Worm (Caenorhabditis elegans) whole organism, L3 larva: Measurements from ENCODE around the gene blos-2.
A peak's percentile ranks its signal among the peaks of the same experiment; 100 is the strongest.

Experiments
- R02D3.7 ChIP-seq: fragments of 150-350 bp; optimal IDR thresholded peaks from 2 replicates; lab custom pipeline; 2014; ENCODE audit warnings: missing biosample characterization, missing genetic modification characterization
- ZK546.5 ChIP-seq: sonication (generic microtip); optimal IDR thresholded peaks from 2 replicates; lab custom pipeline; 2017; ENCODE audit warnings: missing biosample characterization, missing genetic modification characterization
- aly-2 ChIP-seq: fragments of 150-350 bp; optimal IDR thresholded peaks from 2 replicates; lab custom pipeline; 2014; ENCODE audit warnings: missing biosample characterization, missing genetic modification characterization
- ama-1 ChIP-seq: fragments of 150-350 bp; optimal IDR thresholded peaks from 2 replicates; lab custom pipeline; 2018
- ceh-16 ChIP-seq: sonication (generic microtip); optimal IDR thresholded peaks from 2 replicates; lab custom pipeline; 2017; ENCODE audit warnings: missing biosample characterization, missing genetic modification characterization
- ceh-28 ChIP-seq: fragments of 150-350 bp; optimal IDR thresholded peaks from 2 replicates; lab custom pipeline; 2014; ENCODE audit warnings: missing biosample characterization, missing genetic modification reagents, missing genetic modification characterization
- ceh-82 ChIP-seq: fragments of 150-350 bp; optimal IDR thresholded peaks from 2 replicates; lab custom pipeline; 2014; ENCODE audit warnings: missing biosample characterization, missing genetic modification characterization
- ceh-9 ChIP-seq: sonication (generic microtip); optimal IDR thresholded peaks from 2 replicates; lab custom pipeline; 2018; ENCODE audit warnings: missing biosample characterization, missing genetic modification characterization
- daf-12 ChIP-seq: fragments of 150-350 bp; optimal IDR thresholded peaks from 2 replicates; lab custom pipeline; 2014; ENCODE audit warnings: missing biosample characterization, missing genetic modification reagents, missing genetic modification characterization
- egl-27 ChIP-seq: sonication (generic microtip); optimal IDR thresholded peaks from 4 replicates; lab custom pipeline; 2017; ENCODE audit warnings: missing biosample characterization, missing genetic modification reagents, missing genetic modification characterization
- egl-5 ChIP-seq: fragments of 150-350 bp; optimal IDR thresholded peaks from 2 replicates; lab custom pipeline; 2017; ENCODE audit warnings: missing biosample characterization, missing genetic modification reagents, missing genetic modification characterization, inconsistent platforms
- elt-1 ChIP-seq: fragments of 150-350 bp; optimal IDR thresholded peaks from 2 replicates; lab custom pipeline; 2014; ENCODE audit warnings: missing biosample characterization, missing genetic modification characterization
- elt-2 ChIP-seq: sonication (generic microtip); optimal IDR thresholded peaks from 2 replicates; lab custom pipeline; 2016; ENCODE audit warnings: missing genetic modification reagents, mild to moderate bottlenecking, missing genetic modification characterization, missing compliant biosample characterization
- elt-3 ChIP-seq, 3 experiments: fragments of 150-350 bp in 1 of 3; sonication (generic microtip) in 2 of 3; optimal IDR thresholded peaks; 2 replicates in 2 of 3; 4 replicates in 1 of 3; lab custom pipeline; 2014 to 2017; ENCODE audit warnings: missing biosample characterization in 3 of 3, missing genetic modification characterization in 3 of 3
- eor-1 ChIP-seq, 2 experiments: fragments of 150-350 bp; optimal IDR thresholded peaks; 2 replicates each; lab custom pipeline; 2014 to 2018; ENCODE audit warnings: missing biosample characterization in 2 of 2, missing genetic modification characterization in 2 of 2
- fkh-10 ChIP-seq: sonication (generic microtip); optimal IDR thresholded peaks from 2 replicates; lab custom pipeline; 2017; ENCODE audit warnings: missing biosample characterization, missing genetic modification reagents, missing genetic modification characterization
- fkh-2 ChIP-seq: fragments of 150-350 bp; optimal IDR thresholded peaks from 2 replicates; lab custom pipeline; 2014; ENCODE audit warnings: missing biosample characterization, missing genetic modification reagents, missing genetic modification characterization
- fos-1 ChIP-seq: fragments of 150-350 bp; optimal IDR thresholded peaks from 2 replicates; lab custom pipeline; 2014; ENCODE audit warnings: missing biosample characterization, missing genetic modification characterization
- hmg-11 ChIP-seq: sonication (generic microtip); optimal IDR thresholded peaks from 2 replicates; lab custom pipeline; 2016; ENCODE audit warnings: missing genetic modification characterization, missing compliant biosample characterization
- jun-1 ChIP-seq: fragments of 150-350 bp; optimal IDR thresholded peaks from 2 replicates; lab custom pipeline; 2014; ENCODE audit warnings: missing biosample characterization, missing genetic modification reagents, missing genetic modification characterization
- lin-15B ChIP-seq: fragments of 150-350 bp; optimal IDR thresholded peaks from 2 replicates; lab custom pipeline; 2014; ENCODE audit warnings: missing biosample characterization, missing genetic modification characterization
- lin-39 ChIP-seq: fragments of 150-350 bp; optimal IDR thresholded peaks from 2 replicates; lab custom pipeline; 2018; ENCODE audit warnings: missing biosample characterization, missing genetic modification reagents, missing genetic modification characterization
- lsy-12 ChIP-seq: sonication (generic microtip); optimal IDR thresholded peaks from 2 replicates; lab custom pipeline; 2016; ENCODE audit warnings: mild to moderate bottlenecking, missing genetic modification characterization, missing compliant biosample characterization
- mdl-1 ChIP-seq: fragments of 150-350 bp; optimal IDR thresholded peaks from 2 replicates; lab custom pipeline; 2014; ENCODE audit warnings: missing biosample characterization, missing genetic modification characterization
- mml-1 ChIP-seq: fragments of 150-350 bp; sonication (generic microtip); optimal IDR thresholded peaks from 3 replicates; lab custom pipeline; 2014; ENCODE audit warnings: missing biosample characterization, missing genetic modification characterization
- nfya-1 ChIP-seq: sonication (generic microtip); optimal IDR thresholded peaks from 2 replicates; lab custom pipeline; 2017; ENCODE audit warnings: missing genetic modification characterization, mild to moderate bottlenecking, missing compliant biosample characterization, antibody characterized with exemption, moderate library complexity; ENCODE audit not compliant: insufficient read depth
- nhr-11 ChIP-seq: fragments of 150-350 bp; optimal IDR thresholded peaks from 2 replicates; lab custom pipeline; 2014; ENCODE audit warnings: missing biosample characterization, missing genetic modification characterization
- nhr-23 ChIP-seq: fragments of 150-350 bp; optimal IDR thresholded peaks from 2 replicates; lab custom pipeline; 2014; ENCODE audit warnings: missing biosample characterization, missing genetic modification reagents, missing genetic modification characterization
- nhr-237 ChIP-seq: fragments of 150-350 bp; optimal IDR thresholded peaks from 2 replicates; lab custom pipeline; 2014; ENCODE audit warnings: missing biosample characterization, missing genetic modification characterization
- nhr-25 ChIP-seq: sonication (generic microtip); optimal IDR thresholded peaks from 2 replicates; lab custom pipeline; 2017; ENCODE audit warnings: missing biosample characterization, missing genetic modification characterization
- nhr-28 ChIP-seq: fragments of 150-350 bp; optimal IDR thresholded peaks from 2 replicates; lab custom pipeline; 2014; ENCODE audit warnings: missing biosample characterization, missing genetic modification characterization
- nhr-43 ChIP-seq: sonication (generic microtip); optimal IDR thresholded peaks from 2 replicates; lab custom pipeline; 2016; ENCODE audit warnings: mild to moderate bottlenecking, missing genetic modification characterization, missing compliant biosample characterization; ENCODE audit not compliant: poor library complexity, severe bottlenecking
- nhr-67 ChIP-seq: fragments of 150-350 bp; optimal IDR thresholded peaks from 2 replicates; lab custom pipeline; 2014; ENCODE audit warnings: missing biosample characterization, missing genetic modification characterization
- nhr-76 ChIP-seq: fragments of 150-350 bp; sonication (generic microtip); optimal IDR thresholded peaks from 5 replicates; lab custom pipeline; 2014; ENCODE audit warnings: missing biosample characterization, missing genetic modification characterization
- nhr-77 ChIP-seq: fragments of 150-350 bp; optimal IDR thresholded peaks from 2 replicates; lab custom pipeline; 2014; ENCODE audit warnings: missing biosample characterization, missing genetic modification characterization
- pha-4 ChIP-seq: fragments of 150-350 bp; optimal IDR thresholded peaks from 2 replicates; lab custom pipeline; 2014; ENCODE audit warnings: missing biosample characterization, missing genetic modification reagents, missing genetic modification characterization
- pqm-1 ChIP-seq: fragments of 150-350 bp; optimal IDR thresholded peaks from 2 replicates; lab custom pipeline; 2017; ENCODE audit warnings: missing biosample characterization, missing genetic modification characterization, inconsistent platforms
- sea-2 ChIP-seq: fragments of 150-350 bp; sonication (generic microtip); optimal IDR thresholded peaks from 4 replicates; lab custom pipeline; 2014; ENCODE audit warnings: missing biosample characterization, missing genetic modification reagents, missing genetic modification characterization
- skn-1 ChIP-seq: fragments of 150-350 bp; optimal IDR thresholded peaks from 2 replicates; lab custom pipeline; 2014; ENCODE audit warnings: missing biosample characterization, missing genetic modification characterization
- snpc-4 ChIP-seq: fragments of 150-350 bp; optimal IDR thresholded peaks from 2 replicates; lab custom pipeline; 2014; ENCODE audit warnings: missing biosample characterization, missing genetic modification characterization
- tbx-2 ChIP-seq: sonication (generic microtip); optimal IDR thresholded peaks from 2 replicates; lab custom pipeline; 2016; ENCODE audit warnings: mild to moderate bottlenecking, missing genetic modification characterization, missing compliant biosample characterization
- unc-39 ChIP-seq: sonication (generic microtip); optimal IDR thresholded peaks from 4 replicates; lab custom pipeline; 2017; ENCODE audit warnings: missing biosample characterization, missing genetic modification characterization
- zag-1 ChIP-seq: fragments of 150-350 bp; optimal IDR thresholded peaks from 2 replicates; lab custom pipeline; 2014; ENCODE audit warnings: missing biosample characterization, missing genetic modification characterization
- ztf-11 ChIP-seq: fragments of 150-350 bp; optimal IDR thresholded peaks from 2 replicates; lab custom pipeline; 2014; ENCODE audit warnings: missing biosample characterization, missing genetic modification characterization
- ztf-4 ChIP-seq: fragments of 150-350 bp; optimal IDR thresholded peaks from 2 replicates; lab custom pipeline; 2014; ENCODE audit warnings: missing biosample characterization, missing genetic modification characterization

The blos-2 gene

DNA sequence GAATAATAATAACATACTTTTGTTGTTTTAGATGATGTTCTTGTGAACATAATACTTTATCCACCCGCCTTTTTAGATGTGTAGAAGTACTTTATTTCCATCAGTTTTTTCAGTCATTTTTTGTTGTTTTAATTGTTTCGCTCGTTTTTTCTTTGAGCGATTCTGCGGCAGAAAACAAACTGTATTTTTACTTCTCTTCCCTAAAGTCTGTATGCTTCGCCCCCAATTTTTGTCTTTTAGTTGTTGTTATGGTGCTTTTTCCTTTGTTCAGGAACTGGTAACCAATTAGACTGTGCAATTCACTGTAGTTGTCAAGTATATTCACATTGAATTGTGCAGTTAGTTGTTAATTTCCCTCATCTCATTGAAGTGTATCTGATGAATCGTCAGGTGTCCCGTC, 8.2 kb upstream of the blos-2 start:
- TF ChIP-seq snpc-4 (no peak), elt-1 (tag; lab: Kevin White, UChicago) (no peak), ZK546.5 (no peak), ceh-82 (tag; lab: Kevin White, UChicago) (no peak)

DNA sequence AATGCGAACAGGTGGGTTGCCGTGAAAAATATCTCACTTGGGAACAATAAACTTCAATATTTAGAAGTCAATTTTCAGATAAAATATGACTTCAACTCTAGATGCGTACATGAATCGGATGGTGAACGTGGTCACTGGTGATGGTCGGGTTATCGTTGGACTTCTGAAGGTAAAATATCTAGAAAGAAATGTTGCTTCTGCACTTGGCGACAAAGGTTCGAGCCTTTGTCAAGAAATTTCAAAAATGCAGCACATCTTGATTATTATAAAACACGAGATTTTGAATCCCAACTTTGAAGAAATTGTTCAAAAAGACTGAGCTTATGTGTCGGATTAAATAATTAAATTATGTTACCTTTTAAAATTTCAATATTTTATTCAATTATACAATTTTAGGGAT, 7.6 kb upstream of the blos-2 start, which contains the start of gene lsm-8:
Gene lsm-8, plus strand, starts transcription at position 79 of the 400 bp plus-strand sequence.
- TF ChIP-seq ceh-16 (tag; lab: Kevin White, UChicago) (no peak), eor-1 (tag; optimal IDR thresholded peaks at IDR 0.05; lab: Kevin White, UChicago) (no peak), elt-2 (no peak), nhr-43 (tag; lab: Kevin White, UChicago) (no peak), lin-15B (tag; lab: Kevin White, UChicago) (no peak), jun-1 (tag; lab: Kevin White, UChicago) (no peak), nhr-25 (tag; lab: Kevin White, UChicago) (no peak), skn-1 (no peak), ztf-4 (tag; lab: Kevin White, UChicago) (no peak), nfya-1 (tag; lab: Kevin White, UChicago) (no peak), fkh-10 (GFP tag; lab: Kevin White, UChicago) (no peak)

DNA sequence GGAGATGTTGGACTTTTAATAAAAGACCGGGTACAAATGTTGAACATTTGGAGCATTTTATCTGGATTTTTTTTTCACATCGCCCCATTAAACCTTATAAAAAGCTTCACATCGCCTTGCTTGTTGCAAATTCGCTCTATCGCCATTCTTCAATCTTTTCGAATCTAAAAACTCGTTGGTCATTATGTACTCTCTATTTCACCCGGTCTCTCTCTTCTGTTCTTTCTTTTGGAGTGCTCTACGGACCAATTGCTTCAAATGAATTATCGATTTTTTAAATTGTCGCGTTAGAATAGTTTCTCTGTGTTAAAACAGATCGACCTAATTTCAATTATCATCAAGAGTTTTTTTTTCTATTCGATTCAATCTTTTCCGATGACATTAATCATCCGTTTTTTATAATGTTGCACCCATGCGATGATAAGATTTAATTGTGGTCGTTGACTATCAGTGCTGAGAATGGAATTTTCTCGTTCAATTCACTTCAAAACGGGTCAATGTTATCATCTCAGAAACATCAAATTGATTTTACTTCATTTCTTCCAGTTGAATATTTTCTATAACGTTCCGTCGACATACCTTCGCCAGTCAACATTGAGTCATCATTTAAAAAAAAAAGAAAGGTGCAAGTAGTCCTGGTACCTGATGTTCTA, 6.5 kb upstream of the blos-2 start:
- TF ChIP-seq hmg-11 (tag; lab: Kevin White, UChicago) (no peak), egl-5 (tag; lab: Kevin White, UChicago) (no peak), ZK546.5 (no peak), zag-1 (no peak), nhr-23 (tag; lab: Kevin White, UChicago) (no peak), snpc-4 (peak; percentile 19), daf-12 (tag; lab: Kevin White, UChicago) (no peak), nfya-1 (tag; lab: Kevin White, UChicago) (peak; percentile 8), eor-1 (tag; optimal IDR thresholded peaks at IDR 0.05; lab: Kevin White, UChicago) (no peak), ceh-9 (tag; lab: Kevin White, UChicago) (no peak), jun-1 (tag; lab: Kevin White, UChicago) (no peak), lin-15B (tag; lab: Kevin White, UChicago) (peak; percentile 53), ztf-11 (no peak), mdl-1 (tag; lab: Kevin White, UChicago) (no peak), tbx-2 (tag; lab: Kevin White, UChicago) (no peak), egl-27 (tag; lab: Kevin White, UChicago) (no peak), fkh-2 (tag; lab: Kevin White, UChicago) (no peak), ama-1 (lab: Kevin White, UChicago) (no peak), nhr-11 (tag; lab: Kevin White, UChicago) (no peak), mml-1 (tag; lab: Kevin White, UChicago) (no peak), ceh-16 (tag; lab: Kevin White, UChicago) (no peak), aly-2 (tag; lab: Kevin White, UChicago) (no peak), nhr-28 (tag; lab: Kevin White, UChicago) (no peak), fkh-10 (GFP tag; lab: Kevin White, UChicago) (no peak), ceh-28 (peak; percentile 76), pqm-1 (tag; lab: Kevin White, UChicago) (no peak), nhr-76 (tag; lab: Kevin White, UChicago) (no peak), nhr-67 (tag; lab: Kevin White, UChicago) (no peak), lin-39 (tag; lab: Kevin White, UChicago) (peak; percentile 53), fos-1 (tag; lab: Kevin White, UChicago) (no peak), elt-1 (tag; lab: Kevin White, UChicago) (no peak), R02D3.7 (tag; lab: Kevin White, UChicago) (no peak), elt-2 (peak; percentile 71), skn-1 (no peak), pha-4 (tag; lab: Kevin White, UChicago) (no peak), nhr-237 (tag; lab: Kevin White, UChicago) (no peak), unc-39 (tag; lab: Kevin White, UChicago) (no peak), ztf-4 (tag; lab: Kevin White, UChicago) (no peak), sea-2 (GFP tag; lab: Kevin White, UChicago) (no peak), nhr-77 (tag; lab: Kevin White, UChicago) (no peak), lsy-12 (no peak), elt-3 (tag; optimal IDR thresholded peaks at IDR 0.05; lab: Kevin White, UChicago) (no peak)
